Worm (Caenorhabditis elegans): ENCODE data around the gene F17E9.18.

DNA sequence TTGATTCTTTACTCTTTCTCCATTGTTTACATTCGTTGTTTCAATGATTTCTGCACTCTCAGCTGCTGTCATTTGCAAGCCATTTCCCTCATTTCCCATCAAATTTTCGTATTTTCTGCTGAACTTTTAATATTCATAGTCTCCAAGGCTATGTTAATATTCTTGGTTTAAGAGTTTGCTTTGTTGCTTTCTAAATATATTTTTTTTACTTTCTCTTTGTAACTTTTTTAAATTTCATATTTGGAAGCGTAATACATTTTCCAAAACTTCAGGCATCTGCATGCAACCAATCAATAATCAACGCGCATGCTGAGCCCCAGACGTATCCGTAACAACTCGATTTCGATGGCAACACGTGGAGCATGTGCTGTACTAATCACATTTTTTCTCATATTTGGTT lies 13.9 kb upstream of the F17E9.18 start, which contains the start of gene sqv-1:
- TF ChIP-seq unc-130 (GFP tag; optimal IDR thresholded peaks at IDR 0.05) (no peak), sdz-38 (tag; optimal IDR thresholded peaks at IDR 0.05) (no peak), C17E4.6 (GFP tag; IDR thresholded peaks at IDR 0.05) (no peak), mxl-1 (tag; optimal IDR thresholded peaks at IDR 0.05) (no peak), F10E7.11 (tag; optimal IDR thresholded peaks at IDR 0.05) (no peak), C06A6.2 (GFP tag; conservative IDR thresholded peaks at IDR 0.05) (no peak), atf-7 (tag; optimal IDR thresholded peaks at IDR 0.05) (no peak), F37B4.10 (GFP tag; IDR thresholded peaks at IDR 0.05) (no peak)

Measured in whole organism, young adult.